Fruit fly (Drosophila melanogaster) whole organism, embryonic: ENCODE results near the gene CG7497.

Experiments used
- Asciz ChIP-seq: fragments of 200-800 bp; sonication (Bioruptor generic); optimal IDR thresholded peaks from 2 replicates; lab custom pipeline; 2017; ENCODE audit warnings: missing biosample characterization, mild to moderate bottlenecking, missing genetic modification characterization, missing genetic modification reagents
- CG12659 ChIP-seq: fragments of 200-800 bp; sonication (Bioruptor generic); optimal IDR thresholded peaks from 3 replicates; lab custom pipeline; 2017; ENCODE audit warnings: mild to moderate bottlenecking, missing biosample characterization, missing genetic modification reagents, missing genetic modification characterization
- CG13775 ChIP-seq: fragments of 200-800 bp; sonication (Bioruptor generic); optimal IDR thresholded peaks from 3 replicates; lab custom pipeline; 2017; ENCODE audit warnings: missing biosample characterization, mild to moderate bottlenecking, missing genetic modification characterization
- CG14667 ChIP-seq: fragments of 200-800 bp; sonication (Bioruptor generic); IDR thresholded peaks from 2 replicates; pipeline ENCODE4 v1.3.6; 2022; ENCODE audit warnings: missing biosample characterization, missing genetic modification characterization
- CG1647 ChIP-seq: fragments of 200-800 bp; sonication (Bioruptor generic); optimal IDR thresholded peaks from 3 replicates; lab custom pipeline; 2016; ENCODE audit warnings: missing biosample characterization, missing genetic modification characterization
- CG18011 ChIP-seq: fragments of 200-800 bp; sonication (Bioruptor generic); optimal IDR thresholded peaks from 2 replicates; lab custom pipeline; 2017; ENCODE audit warnings: missing biosample characterization, missing genetic modification characterization, mild to moderate bottlenecking, moderate library complexity, missing genotype
- CG18599 ChIP-seq: fragments of 200-800 bp; sonication (Bioruptor generic); optimal IDR thresholded peaks from 3 replicates; lab custom pipeline; 2017; ENCODE audit warnings: missing biosample characterization, missing genetic modification characterization, mild to moderate bottlenecking, moderate library complexity, missing genetic modification reagents
- CG2199 ChIP-seq: fragments of 200-800 bp; sonication (Bioruptor generic); IDR thresholded peaks from 3 replicates; pipeline ENCODE4 v1.3.6; 2022; ENCODE audit warnings: missing biosample characterization, missing genetic modification characterization
- CG2889 ChIP-seq: fragments of 200-800 bp; sonication (Bioruptor generic); IDR thresholded peaks from 3 replicates; pipeline ENCODE4 v1.3.6; 2022; ENCODE audit warnings: missing biosample characterization, missing genetic modification characterization
- CG30020 ChIP-seq: fragments of 200-800 bp; optimal IDR thresholded peaks from 2 replicates; lab custom pipeline; 2019; ENCODE audit warnings: missing biosample characterization, mild to moderate bottlenecking, missing genetic modification characterization, moderate library complexity
- CG31365 ChIP-seq: fragments of 200-800 bp; sonication (Bioruptor generic); optimal IDR thresholded peaks from 2 replicates; lab custom pipeline; 2018; ENCODE audit warnings: missing biosample characterization, mild to moderate bottlenecking, missing genetic modification characterization
- CG4360 ChIP-seq: fragments of 200-800 bp; sonication (Bioruptor generic); IDR thresholded peaks from 2 replicates; pipeline ENCODE4 v1.3.6; 2022; ENCODE audit warnings: missing biosample characterization, missing genetic modification characterization
- CG4424 ChIP-seq: fragments of 200-800 bp; sonication (Bioruptor generic); optimal IDR thresholded peaks from 3 replicates; lab custom pipeline; 2016; ENCODE audit warnings: missing biosample characterization, missing genetic modification characterization
- CG5245 ChIP-seq: fragments of 200-800 bp; sonication (Bioruptor generic); optimal IDR thresholded peaks from 3 replicates; lab custom pipeline; 2016; ENCODE audit warnings: missing biosample characterization, missing genetic modification characterization
- CG6254 ChIP-seq: fragments of 200-800 bp; sonication (Bioruptor generic); optimal IDR thresholded peaks from 3 replicates; lab custom pipeline; 2017; ENCODE audit warnings: mild to moderate bottlenecking, missing biosample characterization, missing genetic modification reagents, missing genetic modification characterization
- CG6854 ChIP-seq: fragments of 200-800 bp; sonication (Bioruptor generic); optimal IDR thresholded peaks from 3 replicates; lab custom pipeline; 2017; ENCODE audit warnings: missing biosample characterization, mild to moderate bottlenecking, missing genetic modification characterization
- CG7556 ChIP-seq: fragments of 200-800 bp; sonication (Bioruptor generic); optimal IDR thresholded peaks from 2 replicates; lab custom pipeline; 2017; ENCODE audit warnings: missing biosample characterization, mild to moderate bottlenecking, missing genetic modification characterization
- CG7839 ChIP-seq: fragments of 200-800 bp; sonication (Bioruptor generic); optimal IDR thresholded peaks from 3 replicates; lab custom pipeline; 2018; ENCODE audit warnings: missing biosample characterization, mild to moderate bottlenecking, missing genetic modification characterization, moderate library complexity
- CG8089 ChIP-seq: fragments of 200-800 bp; sonication (Bioruptor generic); optimal IDR thresholded peaks from 3 replicates; lab custom pipeline; 2016; ENCODE audit warnings: missing biosample characterization, missing genetic modification characterization
- CHES-1-like ChIP-seq: fragments of 200-800 bp; sonication (Bioruptor generic); optimal IDR thresholded peaks from 2 replicates; lab custom pipeline; 2016; ENCODE audit warnings: missing biosample characterization, missing genetic modification characterization
- Drgx ChIP-seq: fragments of 200-800 bp; sonication (Bioruptor generic); IDR thresholded peaks from 2 replicates; pipeline ENCODE4 v1.3.6; 2022; ENCODE audit warnings: missing biosample characterization, missing genetic modification characterization
- E2f1 ChIP-seq: fragments of 200-800 bp; sonication (Bioruptor generic); IDR thresholded peaks from 2 replicates; pipeline ENCODE4 v1.3.6; 2022; ENCODE audit warnings: missing biosample characterization, missing genetic modification characterization
- HLH4C ChIP-seq: fragments of 200-800 bp; sonication (Bioruptor generic); IDR thresholded peaks from 3 replicates; pipeline ENCODE4 v1.3.6; 2022; ENCODE audit warnings: missing biosample characterization, missing genetic modification characterization; ENCODE audit not compliant: partially characterized antibody
- Hr51 ChIP-seq, 2 experiments: fragments of 200-800 bp; sonication (Bioruptor generic); optimal IDR thresholded peaks; 2 replicates in 1 of 2; 3 replicates in 1 of 2; lab custom pipeline; 2016 to 2018; ENCODE audit warnings: missing biosample characterization in 2 of 2, missing genetic modification characterization in 2 of 2, mild to moderate bottlenecking in 1 of 2, moderate library complexity in 1 of 2
- Hsf ChIP-seq: fragments of 200-800 bp; sonication (Bioruptor generic); optimal IDR thresholded peaks from 3 replicates; lab custom pipeline; 2016; ENCODE audit warnings: missing biosample characterization, missing genetic modification characterization
- Kr ChIP-seq: fragments of 200-800 bp; sonication (Bioruptor generic); optimal IDR thresholded peaks from 2 replicates; lab custom pipeline; 2017; ENCODE audit warnings: missing biosample characterization, mild to moderate bottlenecking, missing genetic modification characterization
- MTF-1 ChIP-seq: fragments of 200-800 bp; sonication (Bioruptor generic); optimal IDR thresholded peaks from 2 replicates; lab custom pipeline; 2018; ENCODE audit warnings: missing biosample characterization, mild to moderate bottlenecking, missing genetic modification characterization, borderline replicate concordance
- Med ChIP-seq: fragments of 200-800 bp; sonication (Bioruptor generic); peaks from one replicate; lab custom pipeline; 2016; ENCODE audit warnings: missing biosample characterization, missing genetic modification characterization, mild to moderate bottlenecking, inconsistent platforms, moderate library complexity
- Myb ChIP-seq: fragments of 200-800 bp; sonication (Bioruptor generic); optimal IDR thresholded peaks from 2 replicates; lab custom pipeline; 2016; ENCODE audit warnings: missing biosample characterization, missing genetic modification characterization
- NfI ChIP-seq: fragments of 200-800 bp; sonication (Bioruptor generic); optimal IDR thresholded peaks from 3 replicates; lab custom pipeline; 2018; ENCODE audit warnings: missing biosample characterization, mild to moderate bottlenecking, missing genetic modification characterization, moderate library complexity
- Ravus ChIP-seq: fragments of 200-800 bp; sonication (Bioruptor generic); IDR thresholded peaks from 2 replicates; pipeline ENCODE4 v1.3.6; 2022; ENCODE audit warnings: missing biosample characterization, missing genetic modification characterization
- TFAM ChIP-seq: fragments of 200-800 bp; sonication (Bioruptor generic); optimal IDR thresholded peaks from 2 replicates; lab custom pipeline; 2017; ENCODE audit warnings: missing biosample characterization, missing genetic modification characterization, inconsistent platforms
- ara ChIP-seq: fragments of 200-800 bp; sonication (Bioruptor generic); IDR thresholded peaks from 2 replicates; pipeline ENCODE4 v1.3.6; 2022; ENCODE audit warnings: missing biosample characterization, missing genetic modification characterization
- corto ChIP-seq: fragments of 200-800 bp; sonication (Bioruptor generic); optimal IDR thresholded peaks from 2 replicates; lab custom pipeline; 2016; ENCODE audit warnings: missing biosample characterization, mild to moderate bottlenecking, missing genetic modification characterization, moderate library complexity
- crc ChIP-seq: fragments of 200-800 bp; sonication (Bioruptor generic); optimal IDR thresholded peaks from 2 replicates; lab custom pipeline; 2016; ENCODE audit warnings: missing biosample characterization, missing genetic modification characterization
- dpn ChIP-seq, 2 experiments: fragments of 200-800 bp; sonication (Bioruptor generic); optimal IDR thresholded peaks; 3 replicates each; lab custom pipeline; 2016; ENCODE audit warnings: missing biosample characterization in 2 of 2, missing genetic modification characterization in 2 of 2
- esg ChIP-seq: fragments of 200-800 bp; sonication (Bioruptor generic); conservative IDR thresholded peaks from 2 replicates; pipeline ENCODE4 v1.3.6; 2022; ENCODE audit warnings: missing biosample characterization, missing genetic modification characterization
- eyg ChIP-seq: fragments of 200-800 bp; sonication (Bioruptor generic); optimal IDR thresholded peaks from 3 replicates; lab custom pipeline; 2016; ENCODE audit warnings: missing biosample characterization, missing genetic modification characterization
- fd102C ChIP-seq: fragments of 200-800 bp; sonication (Bioruptor generic); optimal IDR thresholded peaks from 2 replicates; lab custom pipeline; 2018; ENCODE audit warnings: missing biosample characterization, mild to moderate bottlenecking, missing genetic modification characterization, moderate library complexity
- gcm ChIP-seq: fragments of 200-800 bp; sonication (Bioruptor generic); optimal IDR thresholded peaks from 2 replicates; lab custom pipeline; 2019; ENCODE audit warnings: missing biosample characterization, mild to moderate bottlenecking, missing genetic modification characterization, moderate library complexity
- hbn ChIP-seq: fragments of 200-800 bp; sonication (Bioruptor generic); IDR thresholded peaks from 2 replicates; pipeline ENCODE4 v1.3.6; 2022; ENCODE audit warnings: missing biosample characterization, missing genetic modification characterization; ENCODE audit not compliant: partially characterized antibody
- mam ChIP-seq: fragments of 200-800 bp; sonication (Bioruptor generic); optimal IDR thresholded peaks from 3 replicates; lab custom pipeline; 2016; ENCODE audit warnings: missing biosample characterization, missing genetic modification characterization
- mirr ChIP-seq: fragments of 200-800 bp; sonication (Bioruptor generic); optimal IDR thresholded peaks from 3 replicates; lab custom pipeline; 2018; ENCODE audit warnings: missing biosample characterization, mild to moderate bottlenecking, missing genetic modification characterization
- salm ChIP-seq: fragments of 200-800 bp; sonication (Bioruptor generic); optimal IDR thresholded peaks from 2 replicates; lab custom pipeline; 2018; ENCODE audit warnings: missing biosample characterization, mild to moderate bottlenecking, missing genetic modification characterization
- schlank ChIP-seq: fragments of 200-800 bp; sonication (Bioruptor generic); optimal IDR thresholded peaks from 2 replicates; lab custom pipeline; 2018; ENCODE audit warnings: missing biosample characterization, mild to moderate bottlenecking, missing genetic modification characterization
- scrt ChIP-seq: fragments of 200-800 bp; sonication (Bioruptor generic); optimal IDR thresholded peaks from 2 replicates; lab custom pipeline; 2018; ENCODE audit warnings: missing biosample characterization, mild to moderate bottlenecking, missing genetic modification characterization, moderate library complexity
- slp2 ChIP-seq: fragments of 200-800 bp; sonication (Bioruptor generic); optimal IDR thresholded peaks from 2 replicates; lab custom pipeline; 2016; ENCODE audit warnings: missing biosample characterization, missing genetic modification characterization
- tll ChIP-seq, 2 experiments: fragments of 200-800 bp in 1 of 2; fragments of >200 bp in 1 of 2; sonication (Bioruptor generic) in 1 of 2; optimal IDR thresholded peaks; 2 replicates each; lab custom pipeline; 2017 to 2019; ENCODE audit warnings: missing biosample characterization in 2 of 2, missing genetic modification characterization in 2 of 2, mild to moderate bottlenecking in 1 of 2, moderate library complexity in 1 of 2
- yki ChIP-seq: fragments of >200 bp; optimal IDR thresholded peaks from 3 replicates; lab custom pipeline; 2018

The CG7497 gene

dm6 chr3L:17610896-17611711 lies 22.1 kb upstream of the CG7497 start (continued):
- TF ChIP-seq CG7556, result peak; percentile 73
- no peak for TF ChIP-seq CG18011 (GFP tag; lab: Kevin White, UChicago)
- no peak for TF ChIP-seq schlank (tag; lab: Kevin White, UChicago)
- TF ChIP-seq dpn (GFP tag; optimal IDR thresholded peaks at IDR 0.05; lab: Kevin White, UChicago), result peak in 1 of 2 experiments; percentile 53
- TF ChIP-seq Ravus (GFP tag; lab: Robert Waterston, UW), result no peak
- no peak for TF ChIP-seq CG2889 (GFP tag; lab: Robert Waterston, UW)
- no peak for TF ChIP-seq HLH4C (GFP tag; lab: Robert Waterston, UW)
- peak; percentile 3 for TF ChIP-seq NfI (GFP tag; lab: Kevin White, UChicago)
- no peak for TF ChIP-seq Kr (GFP tag; lab: Kevin White, UChicago)
- TF ChIP-seq esg (GFP tag; lab: Robert Waterston, UW), result peak; percentile 27
- no peak for TF ChIP-seq MTF-1 (GFP tag; lab: Kevin White, UChicago)
- no peak for TF ChIP-seq CG31365 (tag; lab: Kevin White, UChicago)
- 0 out of 2 replicates have a peak, but pooled peaks have one; percentile 12 for TF ChIP-seq E2f1 (GFP tag; lab: Robert Waterston, UW)
- TF ChIP-seq CG12659 (GFP tag; lab: Kevin White, UChicago), result peak; percentile 61
- TF ChIP-seq eyg (GFP tag; lab: Kevin White, UChicago), result no peak
- TF ChIP-seq slp2, result no peak
- peak; percentile 12; the same call in 1 of the 2 replicates for TF ChIP-seq ara (GFP tag; lab: Robert Waterston, UW)
- TF ChIP-seq Asciz (GFP tag; lab: Kevin White, UChicago), result peak; percentile 71
- TF ChIP-seq crc (GFP tag; lab: Kevin White, UChicago), result no peak
- no peak for TF ChIP-seq hbn (GFP tag; lab: Robert Waterston, UW)
- peak; percentile 30 for TF ChIP-seq gcm (GFP tag; lab: Kevin White, UChicago)
- TF ChIP-seq CG4360, result no peak
- peak; percentile 73 for TF ChIP-seq CG4424 (GFP tag; lab: Kevin White, UChicago)
- peak; percentile 8 for TF ChIP-seq salm (tag; lab: Kevin White, UChicago)
- TF ChIP-seq yki (lab: Kevin White, UChicago), result no peak
- TF ChIP-seq TFAM (GFP tag; lab: Kevin White, UChicago), result no peak
- no peak for TF ChIP-seq CG8089 (GFP tag; lab: Kevin White, UChicago)
- no peak for TF ChIP-seq CG1647 (GFP tag; lab: Kevin White, UChicago)
- peak; percentile 21 for TF ChIP-seq Med (GFP tag; lab: Kevin White, UChicago)
- peak; percentile 75 for TF ChIP-seq CG6254
- TF ChIP-seq mam (GFP tag; lab: Kevin White, UChicago), result no peak
- no peak for TF ChIP-seq fd102C (GFP tag; lab: Kevin White, UChicago)
- TF ChIP-seq CG7839 (tag; lab: Kevin White, UChicago), result peak; percentile 82
- peak; percentile 70 for TF ChIP-seq corto (GFP tag; lab: Kevin White, UChicago)
- peak; percentile 82 for TF ChIP-seq Drgx (GFP tag; lab: Robert Waterston, UW)
- no peak for TF ChIP-seq mirr (GFP tag; lab: Kevin White, UChicago)
- peak; percentile 39 for TF ChIP-seq Hsf (GFP tag; lab: Kevin White, UChicago)
- TF ChIP-seq CG14667 (GFP tag; lab: Robert Waterston, UW), result no peak
- TF ChIP-seq CG13775 (GFP tag; lab: Kevin White, UChicago), result peak; percentile 68
- TF ChIP-seq Hr51 (GFP tag; optimal IDR thresholded peaks at IDR 0.05; lab: Kevin White, UChicago), result peak in 1 of 2 experiments; percentile 79
- TF ChIP-seq Myb (GFP tag; lab: Kevin White, UChicago), result no peak
- TF ChIP-seq CG30020 (tag; lab: Kevin White, UChicago), result peak; percentile 13
- TF ChIP-seq CG2199, result no peak
- no peak for TF ChIP-seq CG6854 (GFP tag; lab: Kevin White, UChicago)
- no peak for TF ChIP-seq CHES-1-like (GFP tag; lab: Kevin White, UChicago)
- no peak for TF ChIP-seq tll (GFP tag; optimal IDR thresholded peaks at IDR 0.05; lab: Kevin White, UChicago)
- TF ChIP-seq CG18599, result no peak
- no peak for TF ChIP-seq scrt (GFP tag; lab: Kevin White, UChicago)
- TF ChIP-seq CG5245 (GFP tag; lab: Kevin White, UChicago), result peak; percentile 35
